Worm (Caenorhabditis elegans) whole organism, L3 larva: ENCODE measurements around the gene T07E3.4.

Experiments used
- ceh-82 ChIP-seq: fragments of 150-350 bp; optimal IDR thresholded peaks from 2 replicates; lab custom pipeline; 2014; ENCODE audit warnings: missing biosample characterization, missing genetic modification characterization
- jun-1 ChIP-seq: fragments of 150-350 bp; optimal IDR thresholded peaks from 2 replicates; lab custom pipeline; 2014; ENCODE audit warnings: missing biosample characterization, missing genetic modification reagents, missing genetic modification characterization
- lin-15B ChIP-seq: fragments of 150-350 bp; optimal IDR thresholded peaks from 2 replicates; lab custom pipeline; 2014; ENCODE audit warnings: missing biosample characterization, missing genetic modification characterization
- lin-39 ChIP-seq: fragments of 150-350 bp; optimal IDR thresholded peaks from 2 replicates; lab custom pipeline; 2018; ENCODE audit warnings: missing biosample characterization, missing genetic modification reagents, missing genetic modification characterization
- lsy-12 ChIP-seq: sonication (generic microtip); optimal IDR thresholded peaks from 2 replicates; lab custom pipeline; 2016; ENCODE audit warnings: mild to moderate bottlenecking, missing genetic modification characterization, missing compliant biosample characterization
- nhr-25 ChIP-seq: sonication (generic microtip); optimal IDR thresholded peaks from 2 replicates; lab custom pipeline; 2017; ENCODE audit warnings: missing biosample characterization, missing genetic modification characterization
- sea-2 ChIP-seq: fragments of 150-350 bp; sonication (generic microtip); optimal IDR thresholded peaks from 4 replicates; lab custom pipeline; 2014; ENCODE audit warnings: missing biosample characterization, missing genetic modification reagents, missing genetic modification characterization

DNA sequence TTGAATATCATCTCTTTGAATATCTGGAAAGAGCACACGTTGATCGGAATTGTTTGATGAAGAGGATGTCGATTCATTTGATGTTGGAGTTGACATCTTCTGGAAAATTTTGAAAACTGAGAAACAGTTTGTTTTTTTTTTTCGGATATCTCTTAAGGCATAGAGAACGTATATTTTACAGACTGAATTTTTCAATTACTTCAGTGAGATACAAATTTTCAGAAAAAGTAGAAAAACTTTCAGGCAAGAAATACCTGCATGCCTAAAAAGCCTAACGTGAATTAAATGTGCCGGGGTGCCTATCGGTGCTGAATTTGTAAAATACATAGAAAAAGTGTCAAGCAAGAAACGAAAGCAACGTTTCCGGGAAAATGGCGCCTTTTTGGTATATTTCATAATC lies 41.1 kb upstream of the T07E3.4 start, which contains the start of gene zak-1:
- no peak for TF ChIP-seq ceh-82 (tag; lab: Kevin White, UChicago)
- no peak for TF ChIP-seq sea-2
- TF ChIP-seq jun-1 (tag; lab: Kevin White, UChicago), result no peak
- TF ChIP-seq nhr-25, result no peak
- no peak for TF ChIP-seq lsy-12
- TF ChIP-seq lin-39 (tag; lab: Kevin White, UChicago), result no peak
- TF ChIP-seq lin-15B, result no peak
